Worm (Caenorhabditis elegans): Measurements from ENCODE around the gene mca-3.

ce11 chrIV:3069619-3070260, 63.2 kb downstream of the mca-3 start, which contains the start of gene cpg-9:
- TF ChIP-seq Y67H2A.10 (GFP tag; conservative IDR thresholded peaks at IDR 0.05) (no peak), T07F8.4 (tag; optimal IDR thresholded peaks at IDR 0.05) (no peak), mes-4 (tag; optimal IDR thresholded peaks at IDR 0.05) (no peak), him-1 (tag; optimal IDR thresholded peaks at IDR 0.05) (no peak), xnd-1 (tag; optimal IDR thresholded peaks at IDR 0.05) (no peak), lag-1 (GFP tag; IDR thresholded peaks at IDR 0.05) (no peak)
